Worm (Caenorhabditis elegans) whole organism, young adult: ENCODE data around the gene rnp-7.
A peak's percentile ranks its signal among the peaks of the same experiment; 100 is the strongest.

ENCODE experiments used
- B0019.2 ChIP-seq: fragments of 200-800 bp; sonication (Bioruptor generic); conservative IDR thresholded peaks from 2 replicates; pipeline ENCODE4 v1.3.6; 2022; ENCODE audit warnings: missing genetic modification reagents, missing genetic modification characterization, missing compliant biosample characterization
- B0261.1 ChIP-seq: sonication (generic microtip); optimal IDR thresholded peaks from 2 replicates; lab custom pipeline; 2016; ENCODE audit warnings: mild to moderate bottlenecking, missing genetic modification characterization, moderate library complexity, missing compliant biosample characterization
- F22D6.2 ChIP-seq: sonication (generic microtip); optimal IDR thresholded peaks from 2 replicates; lab custom pipeline; 2016; ENCODE audit warnings: mild to moderate bottlenecking, missing genetic modification characterization, missing compliant biosample characterization
- F23B12.7 ChIP-seq: sonication (generic microtip); optimal IDR thresholded peaks from 2 replicates; lab custom pipeline; 2017; ENCODE audit warnings: missing genetic modification characterization, mild to moderate bottlenecking, missing compliant biosample characterization, antibody characterized with exemption, moderate library complexity; ENCODE audit not compliant: insufficient read depth
- F33H1.4 ChIP-seq: fragments of 200-800 bp; sonication (Bioruptor generic); IDR thresholded peaks from 2 replicates; pipeline ENCODE4 v1.3.6; 2022; ENCODE audit warnings: missing genetic modification reagents, missing genetic modification characterization, missing compliant biosample characterization
- F57A8.1 ChIP-seq: fragments of 200-800 bp; sonication (Bioruptor generic); optimal IDR thresholded peaks from 2 replicates; lab custom pipeline; 2018; ENCODE audit warnings: mild to moderate bottlenecking, missing genetic modification characterization, moderate library complexity, missing compliant biosample characterization
- K11D2.4 ChIP-seq: fragments of 200-800 bp; sonication (Bioruptor generic); IDR thresholded peaks from 2 replicates; pipeline ENCODE4 v1.3.6; 2022; ENCODE audit warnings: missing genetic modification reagents, missing genetic modification characterization, missing compliant biosample characterization
- T26A5.8 ChIP-seq: sonication (generic microtip); optimal IDR thresholded peaks from 2 replicates; lab custom pipeline; 2016; ENCODE audit warnings: missing genetic modification characterization, missing compliant biosample characterization
- Y53F4B.3 ChIP-seq: fragments of 200-800 bp; sonication (Bioruptor generic); IDR thresholded peaks from 2 replicates; pipeline ENCODE4 v1.3.6; 2022; ENCODE audit warnings: missing genetic modification reagents, missing genetic modification characterization, missing compliant biosample characterization
- Y53G8AR.9 ChIP-seq: fragments of 200-800 bp; sonication (Bioruptor generic); conservative IDR thresholded peaks from 2 replicates; pipeline ENCODE4 v1.3.6; 2022; ENCODE audit warnings: missing genetic modification reagents, missing genetic modification characterization, missing compliant biosample characterization
- athp-1 ChIP-seq: sonication (generic microtip); optimal IDR thresholded peaks from 2 replicates; lab custom pipeline; 2017; ENCODE audit warnings: mild to moderate bottlenecking, missing genetic modification characterization, missing compliant biosample characterization
- attf-6 ChIP-seq: fragments of 200-800 bp; sonication (Bioruptor generic); IDR thresholded peaks from 2 replicates; pipeline ENCODE4 v1.3.6; 2022; ENCODE audit warnings: missing genetic modification reagents, missing genetic modification characterization, missing compliant biosample characterization
- bed-2 ChIP-seq: fragments of 200-800 bp; sonication (Bioruptor generic); IDR thresholded peaks from 2 replicates; pipeline ENCODE4 v1.3.6; 2022; ENCODE audit warnings: missing genetic modification reagents, missing genetic modification characterization, missing compliant biosample characterization
- cebp-1 ChIP-seq, 2 experiments: fragments of 200-800 bp in 1 of 2; sonication (Bioruptor generic) in 1 of 2; sonication (generic microtip) in 1 of 2; IDR thresholded peaks in 1 of 2; optimal IDR thresholded peaks in 1 of 2; 2 replicates each; pipeline versions ENCODE4 v1.3.6 to Lab custom; 2017 to 2022; ENCODE audit warnings: missing compliant biosample characterization in 2 of 2, missing genetic modification characterization in 2 of 2, mild to moderate bottlenecking in 1 of 2, missing genetic modification reagents in 1 of 2, moderate library complexity in 1 of 2
- cebp-2 ChIP-seq: fragments of 200-800 bp; sonication (Bioruptor generic); IDR thresholded peaks from 2 replicates; pipeline ENCODE4 v1.3.6; 2022; ENCODE audit warnings: missing genetic modification characterization, missing compliant biosample characterization
- ceh-58 ChIP-seq: fragments of 200-800 bp; sonication (Bioruptor generic); IDR thresholded peaks from 2 replicates; pipeline ENCODE4 v1.3.6; 2022; ENCODE audit warnings: missing genetic modification characterization, missing compliant biosample characterization
- ceh-79 ChIP-seq: sonication (generic microtip); optimal IDR thresholded peaks from 2 replicates; lab custom pipeline; 2017; ENCODE audit warnings: mild to moderate bottlenecking, missing genetic modification characterization, missing compliant biosample characterization
- ceh-91 ChIP-seq: fragments of 200-800 bp; sonication (Bioruptor generic); IDR thresholded peaks from 2 replicates; pipeline ENCODE4 v1.3.6; 2022; ENCODE audit warnings: missing genetic modification reagents, missing genetic modification characterization, missing compliant biosample characterization
- efl-1 ChIP-seq: fragments of 150-350 bp; optimal IDR thresholded peaks from 2 replicates; lab custom pipeline; 2014; ENCODE audit warnings: missing biosample characterization, missing genetic modification reagents, missing genetic modification characterization
- ekl-4 ChIP-seq: fragments of 200-800 bp; sonication (Bioruptor generic); IDR thresholded peaks from 2 replicates; pipeline ENCODE4 v1.3.6; 2022; ENCODE audit warnings: missing genetic modification reagents, missing genetic modification characterization, missing compliant biosample characterization
- hlh-12 ChIP-seq: sonication (generic microtip); optimal IDR thresholded peaks from 2 replicates; lab custom pipeline; 2016; ENCODE audit warnings: missing genetic modification characterization, missing compliant biosample characterization
- hlh-26 ChIP-seq: fragments of 200-800 bp; sonication (Bioruptor generic); conservative IDR thresholded peaks from 2 replicates; pipeline ENCODE4 v1.3.6; 2022; ENCODE audit warnings: missing genetic modification reagents, missing genetic modification characterization, missing compliant biosample characterization
- hmg-1.2 ChIP-seq: fragments of 200-800 bp; sonication (Bioruptor generic); IDR thresholded peaks from 2 replicates; pipeline ENCODE4 v1.3.6; 2022; ENCODE audit warnings: missing genetic modification reagents, missing genetic modification characterization, missing compliant biosample characterization
- hmg-20 ChIP-seq: fragments of 200-800 bp; sonication (Bioruptor generic); IDR thresholded peaks from 2 replicates; pipeline ENCODE4 v1.3.6; 2022; ENCODE audit warnings: missing genetic modification reagents, missing genetic modification characterization, missing compliant biosample characterization
- lin-26 ChIP-seq: fragments of 200-800 bp; sonication (Bioruptor generic); IDR thresholded peaks from 2 replicates; pipeline ENCODE4 v1.3.6; 2022; ENCODE audit warnings: missing genetic modification reagents, missing genetic modification characterization, missing compliant biosample characterization
- lin-54 ChIP-seq: fragments of 200-800 bp; sonication (Bioruptor generic); optimal IDR thresholded peaks from 2 replicates; lab custom pipeline; 2018; ENCODE audit warnings: mild to moderate bottlenecking, missing genetic modification characterization, missing compliant biosample characterization
- lir-1 ChIP-seq: fragments of 200-800 bp; sonication (Bioruptor generic); conservative IDR thresholded peaks from 2 replicates; pipeline ENCODE4 v1.3.6; 2022; ENCODE audit warnings: missing genetic modification reagents, missing genetic modification characterization, missing compliant biosample characterization
- lsl-1 ChIP-seq: fragments of 200-800 bp; sonication (Bioruptor generic); optimal IDR thresholded peaks from 2 replicates; lab custom pipeline; 2018; ENCODE audit warnings: mild to moderate bottlenecking, missing genetic modification characterization, moderate library complexity, missing compliant biosample characterization
- lsy-27 ChIP-seq: sonication (generic microtip); optimal IDR thresholded peaks from 2 replicates; lab custom pipeline; 2017; ENCODE audit warnings: missing genetic modification characterization, mild to moderate bottlenecking, missing compliant biosample characterization, antibody characterized with exemption, missing genotype, borderline replicate concordance; ENCODE audit not compliant: insufficient read depth
- madf-8 ChIP-seq: fragments of 200-800 bp; sonication (Bioruptor generic); conservative IDR thresholded peaks from 2 replicates; pipeline ENCODE4 v1.3.6; 2022; ENCODE audit warnings: missing genetic modification reagents, missing genetic modification characterization, missing compliant biosample characterization
- mcd-1 ChIP-seq: fragments of 200-800 bp; sonication (Bioruptor generic); IDR thresholded peaks from 2 replicates; pipeline ENCODE4 v1.3.6; 2022; ENCODE audit warnings: missing genetic modification reagents, missing genetic modification characterization, missing compliant biosample characterization
- mes-4 ChIP-seq: sonication (generic microtip); optimal IDR thresholded peaks from 2 replicates; lab custom pipeline; 2016; ENCODE audit warnings: missing genotype, missing genetic modification characterization, missing compliant biosample characterization
- nhr-179 ChIP-seq: sonication (generic microtip); optimal IDR thresholded peaks from 2 replicates; lab custom pipeline; 2016; ENCODE audit warnings: mild to moderate bottlenecking, missing genetic modification characterization, missing compliant biosample characterization
- nhr-27 ChIP-seq: fragments of 200-800 bp; sonication (Bioruptor generic); optimal IDR thresholded peaks from 2 replicates; lab custom pipeline; 2018; ENCODE audit warnings: mild to moderate bottlenecking, missing genetic modification characterization, moderate library complexity, missing compliant biosample characterization
- nhr-80 ChIP-seq: sonication (generic microtip); optimal IDR thresholded peaks from 2 replicates; lab custom pipeline; 2016; ENCODE audit warnings: missing genetic modification characterization, missing compliant biosample characterization
- pha-4 ChIP-seq: fragments of 150-350 bp; sonication (generic microtip); optimal IDR thresholded peaks from 2 replicates; lab custom pipeline; 2014; ENCODE audit warnings: missing biosample characterization, missing genetic modification reagents, missing genetic modification characterization
- repo-1 ChIP-seq: sonication (generic microtip); optimal IDR thresholded peaks from 2 replicates; lab custom pipeline; 2017; ENCODE audit warnings: mild to moderate bottlenecking, missing genetic modification characterization, missing compliant biosample characterization
- snpc-3.4 ChIP-seq: sonication (generic microtip); optimal IDR thresholded peaks from 2 replicates; lab custom pipeline; 2017; ENCODE audit warnings: missing genetic modification characterization, mild to moderate bottlenecking, missing compliant biosample characterization, antibody characterized with exemption, moderate library complexity, missing genotype, missing genetic modification reagents
- unc-62 ChIP-seq: fragments of 150-350 bp; optimal IDR thresholded peaks from 2 replicates; lab custom pipeline; 2014; ENCODE audit warnings: missing biosample characterization, missing genetic modification reagents, missing genetic modification characterization
- zim-3 ChIP-seq: sonication (generic microtip); optimal IDR thresholded peaks from 2 replicates; lab custom pipeline; 2017; ENCODE audit warnings: mild to moderate bottlenecking, missing genetic modification characterization, moderate library complexity, missing compliant biosample characterization
- ztf-22 ChIP-seq: fragments of 200-800 bp; sonication (Bioruptor generic); optimal IDR thresholded peaks from 2 replicates; lab custom pipeline; 2018; ENCODE audit warnings: mild to moderate bottlenecking, missing genetic modification characterization, moderate library complexity, missing compliant biosample characterization
- ztf-6 ChIP-seq: fragments of 200-800 bp; sonication (Bioruptor generic); IDR thresholded peaks from 2 replicates; pipeline ENCODE4 v1.3.6; 2022; ENCODE audit warnings: missing genetic modification reagents, missing genetic modification characterization, missing compliant biosample characterization

rnp-7 gene

ce11 chrIII:7165816-7166229 is 4.9 kb upstream of the rnp-7 start (continued):
- TF ChIP-seq F22D6.2 (tag; lab: Kevin White, UChicago) (no peak), pha-4 (tag; lab: Kevin White, UChicago) (peak; percentile 73), madf-8 (GFP tag; lab: Robert Waterston, UW) (no peak), cebp-1 (GFP tag; IDR thresholded peaks at IDR 0.05; lab: Robert Waterston, UW) (peak; percentile 97), cebp-1 (tag; optimal IDR thresholded peaks at IDR 0.05; lab: Kevin White, UChicago) (peak; percentile 99)
- TF ChIP-seq, all 124 proteins: peak for 20

- no peak for TF ChIP-seq lsy-27 (tag; lab: Kevin White, UChicago)
- peak; percentile 44 for TF ChIP-seq snpc-3.4 (tag; lab: Kevin White, UChicago)
- TF ChIP-seq attf-6 (GFP tag; lab: Robert Waterston, UW), result no peak
- TF ChIP-seq efl-1 (GFP tag; lab: Kevin White, UChicago), result peak; percentile 70
- TF ChIP-seq K11D2.4 (GFP tag; lab: Robert Waterston, UW), result no peak
- TF ChIP-seq ceh-91 (GFP tag; lab: Robert Waterston, UW), result peak; percentile 34; the same call in 1 of the 2 replicates
- peak; percentile 36; the same call in 1 of the 2 replicates for TF ChIP-seq F33H1.4 (GFP tag; lab: Robert Waterston, UW)
- peak; percentile 10; the same call in 1 of the 2 replicates for TF ChIP-seq hmg-1.2 (GFP tag; lab: Robert Waterston, UW)
- TF ChIP-seq lsl-1 (GFP tag; lab: Kevin White, UChicago), result peak; percentile 80
- TF ChIP-seq, all 124 proteins: peak for 6
These were observed 4.3 kb upstream of the rnp-7 start for ce11 chrIII:7165276-7165675.

ce11 chrIII:7162065-7162762 is 1.3 kb upstream of the rnp-7 start, which contains the start of the genes syf-2 and K04G7.1:
TSS of gene syf-2 (minus strand) at chrIII:7162115.
TSS of gene K04G7.1 (plus strand) at chrIII:7162712.
- no peak for TF ChIP-seq hmg-20 (GFP tag; lab: Robert Waterston, UW)
- TF ChIP-seq F33H1.4 (GFP tag; lab: Robert Waterston, UW), result peak; percentile 80
- 0 out of 2 replicates have a peak, but pooled peaks have one; percentile 44 for TF ChIP-seq B0019.2 (GFP tag; lab: Robert Waterston, UW)
- no peak for TF ChIP-seq ztf-6 (GFP tag; lab: Robert Waterston, UW)
- TF ChIP-seq attf-6 (GFP tag; lab: Robert Waterston, UW), result no peak
- TF ChIP-seq Y53G8AR.9 (GFP tag; lab: Robert Waterston, UW), result peak; percentile 78
- TF ChIP-seq lir-1, result peak; percentile 85
- no peak for TF ChIP-seq nhr-179 (tag; lab: Kevin White, UChicago)
- TF ChIP-seq zim-3 (tag; lab: Kevin White, UChicago), result no peak
- no peak for TF ChIP-seq cebp-2 (GFP tag; lab: Robert Waterston, UW)
- TF ChIP-seq nhr-27 (tag; lab: Kevin White, UChicago), result no peak
- peak; percentile 31; the same call in 1 of the 2 replicates for TF ChIP-seq madf-8 (GFP tag; lab: Robert Waterston, UW)
- TF ChIP-seq lin-26 (GFP tag; lab: Robert Waterston, UW), result no peak
- peak; percentile 94 for TF ChIP-seq ekl-4 (GFP tag; lab: Robert Waterston, UW)
- no peak for TF ChIP-seq mes-4
- TF ChIP-seq repo-1 (tag; lab: Kevin White, UChicago), result peak; percentile 1
- peak; percentile 93 for TF ChIP-seq mcd-1 (GFP tag; lab: Robert Waterston, UW)
- TF ChIP-seq nhr-80, result peak; percentile 68
- peak; percentile 80 for TF ChIP-seq F23B12.7 (tag; lab: Kevin White, UChicago)
- no peak for TF ChIP-seq ceh-58 (GFP tag; lab: Robert Waterston, UW)
- TF ChIP-seq B0261.1 (tag; lab: Kevin White, UChicago), result no peak
- TF ChIP-seq hlh-26 (GFP tag; lab: Robert Waterston, UW), result no peak
- TF ChIP-seq F57A8.1, result no peak
- TF ChIP-seq athp-1 (tag; lab: Kevin White, UChicago), result peak; percentile 57
- no peak for TF ChIP-seq ceh-79 (tag; lab: Kevin White, UChicago)
- TF ChIP-seq K11D2.4 (GFP tag; lab: Robert Waterston, UW), result peak; percentile 60; the same call in 1 of the 2 replicates
- no peak for TF ChIP-seq bed-2 (GFP tag; lab: Robert Waterston, UW)
- TF ChIP-seq T26A5.8 (tag; lab: Kevin White, UChicago), result no peak
- no peak for TF ChIP-seq hlh-12 (tag; lab: Kevin White, UChicago)
- peak; percentile 7 for TF ChIP-seq ztf-22
- TF ChIP-seq Y53F4B.3 (GFP tag; lab: Robert Waterston, UW), result no peak
- TF ChIP-seq unc-62 (GFP tag; lab: Kevin White, UChicago), result peak; percentile 20
- peak; percentile 97 for TF ChIP-seq lin-54 (GFP tag; lab: Kevin White, UChicago)
